Worm (Caenorhabditis elegans): ENCODE data around the gene aman-2.

The aman-2 gene

DNA sequence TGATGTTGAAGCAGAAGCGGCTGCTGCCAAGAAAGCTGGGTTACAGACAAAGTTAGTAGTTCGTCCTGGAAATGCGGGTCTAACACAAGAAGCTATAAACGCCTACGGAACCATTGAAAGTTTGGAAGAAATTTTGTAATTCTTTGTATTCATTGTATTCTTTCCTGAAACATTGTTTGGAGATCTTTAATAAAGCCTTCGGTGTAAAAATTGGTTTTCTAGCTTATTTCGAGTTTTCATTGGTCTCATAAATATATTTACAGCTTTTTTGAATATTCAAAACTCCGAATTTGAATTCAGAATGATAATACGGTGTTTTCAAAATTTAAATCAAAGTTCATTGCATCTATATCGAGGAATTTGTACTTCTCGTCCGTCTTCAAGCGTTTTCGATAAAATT lies 1.8 kb upstream of the aman-2 start, which contains the start of gene F58H1.8:
TSS of gene F58H1.8 (plus strand) at position 301 of the 400 bp plus-strand sequence.
- no peak for TF ChIP-seq aptf-2 (GFP tag; conservative IDR thresholded peaks at IDR 0.05)
- no peak for TF ChIP-seq ztf-22 (GFP tag; optimal IDR thresholded peaks at IDR 0.05)
- TF ChIP-seq Y79H2A.3 (GFP tag; conservative IDR thresholded peaks at IDR 0.05), result no peak
- no peak for TF ChIP-seq B0035.1 (tag; optimal IDR thresholded peaks at IDR 0.05)
- no peak for TF ChIP-seq ceh-100 (GFP tag; IDR thresholded peaks at IDR 0.05)
- no peak for TF ChIP-seq unc-130 (GFP tag; optimal IDR thresholded peaks at IDR 0.05)
- no peak for TF ChIP-seq mcd-1 (GFP tag; IDR thresholded peaks at IDR 0.05)
- TF ChIP-seq ZK185.1 (tag; optimal IDR thresholded peaks at IDR 0.05; ENCODE audit: poor library complexity, severe bottlenecking), result no peak
- TF ChIP-seq F23B12.7 (tag; optimal IDR thresholded peaks at IDR 0.05; ENCODE audit: insufficient read depth), result no peak
- TF ChIP-seq F52B5.7 (tag; optimal IDR thresholded peaks at IDR 0.05), result no peak
- TF ChIP-seq F55B11.4 (tag; optimal IDR thresholded peaks at IDR 0.05; ENCODE audit: borderline replicate concordance, insufficient read depth), result no peak
- TF ChIP-seq fkh-3 (tag; optimal IDR thresholded peaks at IDR 0.05), result no peak
- no peak for TF ChIP-seq K12H6.12 (tag; optimal IDR thresholded peaks at IDR 0.05)
- no peak for TF ChIP-seq akir-1 (GFP tag; optimal IDR thresholded peaks at IDR 0.05)
- TF ChIP-seq sptf-2 (GFP tag; optimal IDR thresholded peaks at IDR 0.05), result no peak
- TF ChIP-seq lsy-27 (tag; optimal IDR thresholded peaks at IDR 0.05; ENCODE audit: borderline replicate concordance, insufficient read depth), result no peak
- no peak for TF ChIP-seq lin-40 (tag; optimal IDR thresholded peaks at IDR 0.05)
- no peak for TF ChIP-seq unc-62 (GFP tag; optimal IDR thresholded peaks at IDR 0.05)
- TF ChIP-seq dpl-1 (GFP tag; optimal IDR thresholded peaks at IDR 0.05), result no peak
- TF ChIP-seq F37B4.10 (GFP tag; IDR thresholded peaks at IDR 0.05), result no peak

- no peak for TF ChIP-seq madf-10 (tag; optimal IDR thresholded peaks at IDR 0.05)
- no peak for TF ChIP-seq ceh-100 (GFP tag; IDR thresholded peaks at IDR 0.05)
- no peak for TF ChIP-seq nfya-1 (tag; optimal IDR thresholded peaks at IDR 0.05; ENCODE audit: borderline replicate concordance, insufficient read depth)
- TF ChIP-seq lsy-27 (tag; optimal IDR thresholded peaks at IDR 0.05; ENCODE audit: borderline replicate concordance, insufficient read depth), result no peak
- TF ChIP-seq let-526 (GFP tag; IDR thresholded peaks at IDR 0.05), result no peak
- TF ChIP-seq bed-2 (GFP tag; IDR thresholded peaks at IDR 0.05), result no peak
- no peak for TF ChIP-seq somi-1 (GFP tag; optimal IDR thresholded peaks at IDR 0.05)
- no peak for TF ChIP-seq F23B12.7 (tag; optimal IDR thresholded peaks at IDR 0.05; ENCODE audit: insufficient read depth)
- TF ChIP-seq C06A6.2 (GFP tag; conservative IDR thresholded peaks at IDR 0.05), result no peak
Observed at ce11 chrV:11929046-11929590, 3.9 kb downstream of the aman-2 start, which contains the start of gene F58H1.2. Gene F58H1.2 (plus strand): TSS chrV:11929096.

DNA sequence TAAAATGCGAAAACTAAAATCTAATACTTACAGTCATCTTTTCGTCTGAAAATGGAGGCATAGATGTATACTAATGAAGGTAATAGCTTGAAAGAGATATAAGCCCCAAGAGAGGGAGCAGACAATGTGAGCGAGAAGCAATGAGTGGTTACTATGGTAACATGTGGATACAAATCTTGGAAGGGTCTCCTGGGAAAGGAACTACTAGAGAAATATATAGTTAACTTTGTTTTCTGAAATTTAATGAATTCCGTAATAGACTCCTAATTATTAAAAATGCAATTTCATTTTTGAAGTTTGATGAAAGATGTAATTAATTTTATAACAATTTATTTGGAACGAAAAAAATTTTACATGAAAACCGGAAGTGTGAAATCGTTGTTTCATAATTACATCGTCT lies 5.7 kb downstream of the aman-2 start, which contains the start of gene osm-6:
TSS of gene osm-6 (minus strand) at position 101 of the 400 bp plus-strand sequence.
- TF ChIP-seq pbrm-1 (GFP tag; IDR thresholded peaks at IDR 0.05), result no peak
- no peak for TF ChIP-seq pha-4 (tag; optimal IDR thresholded peaks at IDR 0.05)
- TF ChIP-seq rpc-1 (optimal IDR thresholded peaks at IDR 0.05), result no peak
- TF ChIP-seq rpc-1 (tag; optimal IDR thresholded peaks at IDR 0.05), result no peak
- no peak for TF ChIP-seq madf-6 (GFP tag; IDR thresholded peaks at IDR 0.05)
- TF ChIP-seq snpc-1.1 (tag; optimal IDR thresholded peaks at IDR 0.05; ENCODE audit: insufficient read depth), result no peak
- no peak for TF ChIP-seq cebp-1 (GFP tag; IDR thresholded peaks at IDR 0.05)
- no peak for TF ChIP-seq cebp-1 (tag; optimal IDR thresholded peaks at IDR 0.05)
- no peak for TF ChIP-seq ama-1 (optimal IDR thresholded peaks at IDR 0.05)
- TF ChIP-seq ama-1 (GFP tag; optimal IDR thresholded peaks at IDR 0.05), result no peak
- no peak for TF ChIP-seq Y53G8AR.9 (GFP tag; conservative IDR thresholded peaks at IDR 0.05)
- no peak for TF ChIP-seq hmg-20 (GFP tag; IDR thresholded peaks at IDR 0.05)
- TF ChIP-seq athp-1 (tag; optimal IDR thresholded peaks at IDR 0.05), result no peak
- TF ChIP-seq chd-7 (tag; optimal IDR thresholded peaks at IDR 0.05), result no peak
- no peak for TF ChIP-seq nhr-27 (tag; optimal IDR thresholded peaks at IDR 0.05)
- no peak for TF ChIP-seq B0336.3 (GFP tag; IDR thresholded peaks at IDR 0.05)
- no peak for TF ChIP-seq Y95B8A.8 (GFP tag; IDR thresholded peaks at IDR 0.05)
- TF ChIP-seq tlf-1 (GFP tag; optimal IDR thresholded peaks at IDR 0.05), result no peak
- no peak for TF ChIP-seq aptf-3 (GFP tag; IDR thresholded peaks at IDR 0.05)
- TF ChIP-seq F10E7.11 (tag; optimal IDR thresholded peaks at IDR 0.05), result no peak
- no peak for TF ChIP-seq hlh-12 (tag; optimal IDR thresholded peaks at IDR 0.05)
